Worm (Caenorhabditis elegans): Measurements from ENCODE around the gene K12H6.2.

The K12H6.2 gene

DNA sequence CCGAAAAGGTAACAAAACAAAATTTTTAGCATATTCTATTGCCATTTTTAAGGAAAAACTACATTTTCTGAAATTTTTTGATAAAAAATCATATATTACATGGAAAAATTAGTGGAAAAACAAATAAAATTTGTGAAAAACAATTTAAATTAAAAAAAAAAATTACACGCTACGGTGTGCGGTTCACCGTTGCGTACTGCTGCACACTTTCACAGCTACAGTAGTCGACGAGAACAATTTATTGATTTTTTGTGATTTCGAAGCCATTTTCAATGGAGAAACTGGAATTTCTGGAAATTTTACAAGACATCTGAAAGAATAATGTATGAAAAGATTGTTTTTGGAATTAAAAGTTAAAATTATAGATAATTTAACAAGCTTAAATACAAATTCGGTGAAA lies 327 bp downstream of the K12H6.2 start:
- TF ChIP-seq Y5F2A.4 (GFP tag; optimal IDR thresholded peaks at IDR 0.05) (no peak), ama-1 (optimal IDR thresholded peaks at IDR 0.05) (no peak), duxl-1 (tag; optimal IDR thresholded peaks at IDR 0.05; ENCODE audit: poor library complexity) (no peak), dve-1 (tag; optimal IDR thresholded peaks at IDR 0.05; ENCODE audit: insufficient read depth) (no peak), rbr-2 (tag; optimal IDR thresholded peaks at IDR 0.05) (no peak), ztf-11 (tag; optimal IDR thresholded peaks at IDR 0.05) (no peak), daf-12 (tag; optimal IDR thresholded peaks at IDR 0.05) (no peak), nhr-102 (tag; optimal IDR thresholded peaks at IDR 0.05) (no peak), aha-1 (tag) (no peak), ZK546.5 (tag; optimal IDR thresholded peaks at IDR 0.05) (no peak), nhr-42 (GFP tag; IDR thresholded peaks at IDR 0.05) (no peak), lin-39 (tag; optimal IDR thresholded peaks at IDR 0.05) (no peak), pha-4 (GFP tag; IDR thresholded peaks at IDR 0.05) (no peak), pha-4 (tag; optimal IDR thresholded peaks at IDR 0.05) (no peak), unc-62 (GFP tag; optimal IDR thresholded peaks at IDR 0.05 in 1 of 2) (no peak), unc-62 (tag; optimal IDR thresholded peaks at IDR 0.05) (no peak), mep-1 (tag; optimal IDR thresholded peaks at IDR 0.05) (no peak), egl-43 (GFP tag; IDR thresholded peaks at IDR 0.05) (no peak), madf-5 (GFP tag; IDR thresholded peaks at IDR 0.05) (no peak), egl-27 (tag; optimal IDR thresholded peaks at IDR 0.05) (no peak)

DNA sequence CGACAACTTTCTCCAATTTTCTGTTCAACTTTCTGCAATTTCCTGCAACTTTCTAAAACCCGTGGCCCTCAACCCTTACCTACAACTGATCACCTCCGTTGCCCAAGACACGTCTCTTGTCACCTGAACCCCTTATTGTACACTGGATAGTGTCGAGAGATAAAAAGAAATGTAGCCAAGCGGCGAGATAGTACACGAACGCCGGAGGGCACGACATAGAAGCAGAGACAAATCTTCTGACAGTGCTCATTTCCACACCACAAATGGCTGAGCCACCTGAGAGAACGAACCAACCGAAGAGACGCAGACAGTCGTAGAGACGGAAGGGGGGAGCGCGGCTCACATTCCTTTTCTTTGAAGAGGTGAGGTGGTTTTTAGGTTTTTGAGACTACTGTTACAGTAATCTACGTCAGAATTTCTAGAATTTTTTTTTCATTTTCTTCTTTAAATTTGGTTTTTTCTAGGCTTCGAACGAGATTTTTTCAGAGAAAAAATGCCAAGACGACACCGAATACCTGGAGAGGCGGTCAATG lies 7.6 kb downstream of the K12H6.2 start, which contains the start of gene K12H6.12:
Gene K12H6.12, plus strand, starts transcription at position 483 of the 533 bp plus-strand sequence.
- 0 out of 2 replicates have a peak, but pooled peaks have one; percentile 23 for TF ChIP-seq hmg-1.1 (GFP tag; IDR thresholded peaks at IDR 0.05)
- TF ChIP-seq aha-1 (tag): peak; percentile 95
- peak; percentile 75 for TF ChIP-seq hlh-30 (tag; optimal IDR thresholded peaks at IDR 0.05; ENCODE audit: insufficient read depth)
- TF ChIP-seq dve-1 (tag; optimal IDR thresholded peaks at IDR 0.05; ENCODE audit: insufficient read depth): peak; percentile 26
- TF ChIP-seq nhr-28 (tag; optimal IDR thresholded peaks at IDR 0.05): peak; percentile 35
- TF ChIP-seq ces-1 (GFP tag; optimal IDR thresholded peaks at IDR 0.05): no peak
- TF ChIP-seq nhr-76 (tag; optimal IDR thresholded peaks at IDR 0.05): no peak
- no peak for TF ChIP-seq nhr-6 (tag; optimal IDR thresholded peaks at IDR 0.05)
- TF ChIP-seq lin-29 (GFP tag; IDR thresholded peaks at IDR 0.05): no peak
- TF ChIP-seq nhr-102 (tag; optimal IDR thresholded peaks at IDR 0.05): no peak
- TF ChIP-seq nhr-77 (tag; optimal IDR thresholded peaks at IDR 0.05): no peak
- TF ChIP-seq ZK337.2 (GFP tag; IDR thresholded peaks at IDR 0.05): no peak
- peak; percentile 38 for TF ChIP-seq nhr-11 (tag; optimal IDR thresholded peaks at IDR 0.05)
- no peak for TF ChIP-seq lin-39 (tag; optimal IDR thresholded peaks at IDR 0.05)

ce11 chrII:2805566-2805965 lies 9.8 kb downstream of the K12H6.2 start:
- no peak for TF ChIP-seq set-16 (GFP tag; IDR thresholded peaks at IDR 0.05)
- peak; percentile 12 for TF ChIP-seq nhr-28 (tag; optimal IDR thresholded peaks at IDR 0.05)

- TF ChIP-seq zag-1 (tag; optimal IDR thresholded peaks at IDR 0.05) (no peak), set-16 (GFP tag; IDR thresholded peaks at IDR 0.05) (peak; percentile 26; the same call in 1 of the 2 replicates), hlh-11 (tag; optimal IDR thresholded peaks at IDR 0.05) (peak; percentile 37), dve-1 (tag; optimal IDR thresholded peaks at IDR 0.05; ENCODE audit: insufficient read depth) (peak; percentile 79), lin-1 (GFP tag; IDR thresholded peaks at IDR 0.05) (0 out of 2 replicates have a peak, but pooled peaks have one; percentile 22), php-3 (GFP tag; IDR thresholded peaks at IDR 0.05) (0 out of 2 replicates have a peak, but pooled peaks have one; percentile 15), hlh-30 (tag; optimal IDR thresholded peaks at IDR 0.05; ENCODE audit: insufficient read depth) (peak; percentile 80), dmd-6 (GFP tag; IDR thresholded peaks at IDR 0.05) (peak; percentile 85), nhr-48 (tag; optimal IDR thresholded peaks at IDR 0.05) (peak; percentile 75), tra-1 (GFP tag; IDR thresholded peaks at IDR 0.05) (peak; percentile 64; the same call in 1 of the 2 replicates), nhr-11 (tag; optimal IDR thresholded peaks at IDR 0.05) (no peak), pha-4 (GFP tag; IDR thresholded peaks at IDR 0.05) (0 out of 2 replicates have a peak, but pooled peaks have one; percentile 52), pha-4 (tag; optimal IDR thresholded peaks at IDR 0.05) (no peak), egl-43 (GFP tag; IDR thresholded peaks at IDR 0.05) (no peak), nhr-28 (tag; optimal IDR thresholded peaks at IDR 0.05) (peak; percentile 32)
Observed at ce11 chrII:2804949-2805348, 10.4 kb downstream of the K12H6.2 start.
